Fruit fly (Drosophila melanogaster) whole organism, prepupa: ENCODE measurements around the gene Kr-h2.

ENCODE experiments used
- CG15336 ChIP-seq: fragments of 200-800 bp; sonication (Bioruptor generic); IDR thresholded peaks from 2 replicates; pipeline ENCODE4 v1.3.6; 2022; ENCODE audit warnings: missing biosample characterization, missing genetic modification characterization
- CG16779 ChIP-seq: fragments of 200-800 bp; sonication (Bioruptor generic); optimal IDR thresholded peaks from 3 replicates; lab custom pipeline; 2017; ENCODE audit warnings: missing biosample characterization, mild to moderate bottlenecking, missing genetic modification characterization
- CG32006 ChIP-seq: fragments of 200-800 bp; sonication (Bioruptor generic); optimal IDR thresholded peaks from 3 replicates; lab custom pipeline; 2017; ENCODE audit warnings: missing biosample characterization, mild to moderate bottlenecking, missing genetic modification characterization
- CG34406 ChIP-seq: fragments of 200-800 bp; sonication (Bioruptor generic); optimal IDR thresholded peaks from 3 replicates; lab custom pipeline; 2016; ENCODE audit warnings: missing biosample characterization, missing genetic modification characterization
- CG6808 ChIP-seq: fragments of 200-800 bp; sonication (Bioruptor generic); optimal IDR thresholded peaks from 3 replicates; lab custom pipeline; 2017; ENCODE audit warnings: missing biosample characterization, missing genetic modification characterization, mild to moderate bottlenecking, moderate library complexity, missing genetic modification reagents
- Sox102F ChIP-seq: fragments of 200-800 bp; sonication (Bioruptor generic); optimal IDR thresholded peaks from 2 replicates; lab custom pipeline; 2016; ENCODE audit warnings: missing biosample characterization, mild to moderate bottlenecking, missing genetic modification characterization
- eg ChIP-seq: fragments of 200-800 bp; sonication (Bioruptor generic); IDR thresholded peaks from 3 replicates; pipeline ENCODE4 v1.3.6; 2022; ENCODE audit warnings: missing biosample characterization, missing genetic modification characterization
- fd59A ChIP-seq: fragments of 200-800 bp; sonication (Bioruptor generic); optimal IDR thresholded peaks from 2 replicates; lab custom pipeline; 2017; ENCODE audit warnings: missing biosample characterization, mild to moderate bottlenecking, missing genetic modification characterization, missing genetic modification reagents
- fkh ChIP-seq: fragments of 200-800 bp; sonication (Bioruptor generic); optimal IDR thresholded peaks from 3 replicates; lab custom pipeline; 2017; ENCODE audit warnings: missing biosample characterization, mild to moderate bottlenecking, missing genetic modification characterization, moderate library complexity
- spab ChIP-seq: fragments of 200-800 bp; sonication (Bioruptor generic); optimal IDR thresholded peaks from 2 replicates; lab custom pipeline; 2017; ENCODE audit warnings: missing biosample characterization, mild to moderate bottlenecking, missing genetic modification characterization, missing genetic modification reagents

DNA sequence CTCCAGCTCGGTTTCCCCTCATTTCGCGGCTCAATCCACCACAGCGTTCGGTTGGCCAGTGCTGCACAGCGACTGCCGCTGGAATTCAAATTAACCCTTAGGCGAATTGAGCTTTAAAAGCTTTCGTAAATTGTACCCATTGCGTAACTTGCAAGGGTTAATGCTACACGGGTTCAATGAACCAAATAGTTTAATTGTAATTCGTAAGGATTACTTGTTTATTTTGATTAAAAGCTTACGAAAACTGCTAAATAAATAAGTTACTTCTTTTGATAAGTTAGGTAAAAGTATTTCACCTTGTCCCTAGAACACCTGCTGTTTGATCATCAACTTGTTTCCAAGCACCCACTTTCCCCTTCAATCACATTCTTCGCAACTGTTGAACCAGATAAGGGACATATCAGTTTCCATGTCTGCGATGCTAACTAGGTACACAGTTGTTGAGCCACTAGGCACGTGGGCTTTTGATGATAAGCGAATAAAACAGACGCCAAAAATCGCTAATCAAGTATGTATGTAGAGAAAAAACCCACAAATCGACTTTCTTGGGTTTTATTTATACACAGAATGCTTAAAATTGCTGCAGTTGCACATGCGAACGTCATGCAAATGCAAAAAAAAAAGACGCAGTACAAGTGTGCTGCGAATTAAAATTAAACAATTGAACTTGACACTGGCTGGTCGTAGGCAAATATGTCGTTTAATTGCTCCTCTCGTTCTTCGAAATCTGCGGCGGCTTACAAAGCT is 24.6 kb upstream of the Kr-h2 start, which contains the start of gene Pfas:
- TF ChIP-seq CG6808 (GFP tag; lab: Kevin White, UChicago) (peak; percentile 76), CG34406 (peak; percentile 25), eg (GFP tag; lab: Robert Waterston, UW) (peak; percentile 49; the same call in 2 of the 3 replicates), fd59A (GFP tag; lab: Kevin White, UChicago) (peak; percentile 42), CG15336 (GFP tag; lab: Robert Waterston, UW) (0 out of 2 replicates have a peak, but pooled peaks have one; percentile 33), spab (no peak), fkh (GFP tag; lab: Kevin White, UChicago) (peak; percentile 40), CG16779 (no peak), CG32006 (GFP tag; lab: Kevin White, UChicago) (peak; percentile 54), Sox102F (GFP tag; lab: Kevin White, UChicago) (peak; percentile 71)
